Fruit fly (Drosophila melanogaster) S2 (cell line): ENCODE results near the gene Tsp39D.

Source experiments
- CG8478 ChIP-seq: fragments of >200 bp; optimal IDR thresholded peaks from 2 replicates; lab custom pipeline; 2018
- CTCF ChIP-seq, 2 experiments: fragments of >200 bp; optimal IDR thresholded peaks; 2 replicates each; lab custom pipeline; 2018

dm6 chr2L:21367296-21367695 is 22.9 kb downstream of the Tsp39D start:
- TF ChIP-seq CG8478 (lab: Kevin White, UChicago) = no peak
- no peak for TF ChIP-seq CTCF (optimal IDR thresholded peaks at IDR 0.05; lab: Kevin White, UChicago)
